Worm (Caenorhabditis elegans) whole organism, early embryonic: Measurements from ENCODE around the gene irld-14.

Source experiments
- ama-1 ChIP-seq: fragments of 150-350 bp; optimal IDR thresholded peaks from 2 replicates; lab custom pipeline; 2014
- ceh-13 ChIP-seq: fragments of 200-800 bp; sonication (Bioruptor generic); optimal IDR thresholded peaks from 2 replicates; lab custom pipeline; 2018; ENCODE audit warnings: mild to moderate bottlenecking, missing genetic modification characterization, missing compliant biosample characterization
- ets-7 ChIP-seq: sonication (generic microtip); optimal IDR thresholded peaks from 2 replicates; lab custom pipeline; 2016; ENCODE audit warnings: missing genotype, missing genetic modification characterization, missing compliant biosample characterization
- flt-1 ChIP-seq: fragments of 200-800 bp; sonication (Bioruptor generic); IDR thresholded peaks from 2 replicates; pipeline ENCODE4 v1.3.6; 2022; ENCODE audit warnings: missing genetic modification characterization, missing compliant biosample characterization
- hnd-1 ChIP-seq: sonication (generic microtip); optimal IDR thresholded peaks from 2 replicates; lab custom pipeline; 2016; ENCODE audit warnings: missing genetic modification characterization, missing compliant biosample characterization
- scrt-1 ChIP-seq: fragments of 200-800 bp; sonication (Bioruptor generic); IDR thresholded peaks from 2 replicates; pipeline ENCODE4 v1.3.6; 2022; ENCODE audit warnings: missing genetic modification characterization, missing compliant biosample characterization
- tbx-11 ChIP-seq: fragments of 200-800 bp; sonication (Bioruptor generic); IDR thresholded peaks from 2 replicates; pipeline ENCODE4 v1.3.6; 2022; ENCODE audit warnings: missing genetic modification characterization, missing compliant biosample characterization
- tbx-37 ChIP-seq: fragments of 200-800 bp; sonication (Bioruptor generic); conservative IDR thresholded peaks from 2 replicates; pipeline ENCODE4 v1.3.6; 2022; ENCODE audit warnings: missing genetic modification reagents, missing genetic modification characterization, missing compliant biosample characterization
- tra-4 ChIP-seq: sonication (generic microtip); optimal IDR thresholded peaks from 2 replicates; lab custom pipeline; 2017; ENCODE audit warnings: missing genetic modification characterization, missing compliant biosample characterization

- no peak for TF ChIP-seq tbx-37 (GFP tag; lab: Robert Waterston, UW)
- no peak for TF ChIP-seq flt-1 (GFP tag; lab: Robert Waterston, UW)
- TF ChIP-seq tra-4 (tag; lab: Kevin White, UChicago), result no peak
- no peak for TF ChIP-seq scrt-1 (GFP tag; lab: Robert Waterston, UW)
- no peak for TF ChIP-seq ama-1 (lab: Kevin White, UChicago)
- no peak for TF ChIP-seq ceh-13 (GFP tag; lab: Kevin White, UChicago)
- TF ChIP-seq hnd-1 (tag; lab: Kevin White, UChicago), result no peak
- TF ChIP-seq tbx-11, result no peak
- no peak for TF ChIP-seq ets-7 (tag; lab: Kevin White, UChicago)
Measured at ce11 chrV:15013328-15013727, 17.0 kb downstream of the irld-14 start.
